Fruit fly (Drosophila melanogaster) whole organism, pupa: Measurements from ENCODE around the gene CG42718.

ENCODE experiments used
- CG12605 ChIP-seq: fragments of 200-800 bp; sonication (Bioruptor generic); IDR thresholded peaks from 2 replicates; pipeline ENCODE4 v1.3.6; 2022; ENCODE audit warnings: missing biosample characterization, missing genetic modification characterization
- CG14655 ChIP-seq: fragments of 200-800 bp; sonication (Bioruptor generic); optimal IDR thresholded peaks from 3 replicates; lab custom pipeline; 2017; ENCODE audit warnings: mild to moderate bottlenecking, missing biosample characterization, missing genetic modification reagents, missing genetic modification characterization
- CG15710 ChIP-seq: fragments of 200-800 bp; sonication (Bioruptor generic); optimal IDR thresholded peaks from 2 replicates; lab custom pipeline; 2018; ENCODE audit warnings: missing biosample characterization, mild to moderate bottlenecking, missing genetic modification characterization, moderate library complexity
- CG34367 ChIP-seq: fragments of 200-800 bp; sonication (Bioruptor generic); optimal IDR thresholded peaks from 2 replicates; lab custom pipeline; 2018; ENCODE audit warnings: missing biosample characterization, mild to moderate bottlenecking, missing genetic modification characterization
- CG4496 ChIP-seq: fragments of 200-800 bp; sonication (Bioruptor generic); IDR thresholded peaks from 3 replicates; pipeline ENCODE4 v1.3.6; 2022; ENCODE audit warnings: missing biosample characterization, missing genetic modification characterization
- CG8159 ChIP-seq: fragments of 200-800 bp; sonication (Bioruptor generic); optimal IDR thresholded peaks from 3 replicates; lab custom pipeline; 2018; ENCODE audit warnings: missing biosample characterization, mild to moderate bottlenecking, missing genetic modification characterization, moderate library complexity
- CG8301 ChIP-seq: fragments of 200-800 bp; sonication (Bioruptor generic); optimal IDR thresholded peaks from 2 replicates; lab custom pipeline; 2018; ENCODE audit warnings: missing biosample characterization, mild to moderate bottlenecking, missing genetic modification characterization
- D1 ChIP-seq: fragments of 200-800 bp; sonication (Bioruptor generic); optimal IDR thresholded peaks from 2 replicates; lab custom pipeline; 2018; ENCODE audit warnings: missing biosample characterization, mild to moderate bottlenecking, missing genetic modification characterization, moderate library complexity
- EcR ChIP-seq: fragments of 200-800 bp; sonication (Bioruptor generic); optimal IDR thresholded peaks from 3 replicates; lab custom pipeline; 2019; ENCODE audit warnings: missing biosample characterization, missing genetic modification characterization, mild to moderate bottlenecking, moderate library complexity, missing genetic modification reagents
- Pif1A ChIP-seq: fragments of 200-800 bp; sonication (Bioruptor generic); optimal IDR thresholded peaks from 3 replicates; lab custom pipeline; 2016; ENCODE audit warnings: missing biosample characterization, missing genetic modification characterization
- Pif1B ChIP-seq: fragments of 200-800 bp; sonication (Bioruptor generic); optimal IDR thresholded peaks from 3 replicates; lab custom pipeline; 2016; ENCODE audit warnings: missing biosample characterization, missing genetic modification characterization

- TF ChIP-seq CG15710 (tag; lab: Kevin White, UChicago): no peak
- TF ChIP-seq Pif1A (GFP tag; lab: Kevin White, UChicago): no peak
- no peak for TF ChIP-seq CG8159 (tag; lab: Kevin White, UChicago)
- no peak for TF ChIP-seq CG4496 (GFP tag; lab: Robert Waterston, UW)
- TF ChIP-seq EcR (GFP tag; lab: Kevin White, UChicago): no peak
- no peak for TF ChIP-seq CG14655 (GFP tag; lab: Kevin White, UChicago)
- TF ChIP-seq CG8301 (tag; lab: Kevin White, UChicago): no peak
- TF ChIP-seq CG12605: no peak
- no peak for TF ChIP-seq Pif1B
- TF ChIP-seq D1 (tag; lab: Kevin White, UChicago): no peak
- TF ChIP-seq CG34367 (tag; lab: Kevin White, UChicago): no peak
Measured at dm6 chr3L:16317724-16318123, 3.3 kb downstream of the CG42718 start, which contains the start of gene Nplp3.
